Fruit fly (Drosophila melanogaster) whole organism, embryonic: Measurements from ENCODE around the gene COX7AL2.

ENCODE experiments used
- Ada2b ChIP-seq: fragments of 200-800 bp; sonication (Bioruptor generic); IDR thresholded peaks from 2 replicates; pipeline ENCODE4 v1.3.6; 2022; ENCODE audit warnings: missing biosample characterization, missing genetic modification characterization
- B-H2 ChIP-seq: fragments of 200-800 bp; sonication (Bioruptor generic); optimal IDR thresholded peaks from 2 replicates; lab custom pipeline; 2018; ENCODE audit warnings: missing biosample characterization, mild to moderate bottlenecking, missing genetic modification characterization
- CG10321 ChIP-seq: fragments of 200-800 bp; sonication (Bioruptor generic); IDR thresholded peaks from 2 replicates; pipeline ENCODE4 v1.3.6; 2022; ENCODE audit warnings: missing biosample characterization, missing genetic modification characterization
- CG12659 ChIP-seq: fragments of 200-800 bp; sonication (Bioruptor generic); optimal IDR thresholded peaks from 3 replicates; lab custom pipeline; 2017; ENCODE audit warnings: mild to moderate bottlenecking, missing biosample characterization, missing genetic modification reagents, missing genetic modification characterization
- CG13123 ChIP-seq: fragments of 200-800 bp; sonication (Bioruptor generic); optimal IDR thresholded peaks from 2 replicates; lab custom pipeline; 2016; ENCODE audit warnings: missing biosample characterization, missing genetic modification characterization
- CG13775 ChIP-seq: fragments of 200-800 bp; sonication (Bioruptor generic); optimal IDR thresholded peaks from 3 replicates; lab custom pipeline; 2017; ENCODE audit warnings: missing biosample characterization, mild to moderate bottlenecking, missing genetic modification characterization
- CG16863 ChIP-seq: fragments of 200-800 bp; sonication (Bioruptor generic); optimal IDR thresholded peaks from 3 replicates; lab custom pipeline; 2016; ENCODE audit warnings: missing biosample characterization, missing genetic modification characterization
- CG17359 ChIP-seq: fragments of 200-800 bp; sonication (Bioruptor generic); optimal IDR thresholded peaks from 3 replicates; lab custom pipeline; 2018; ENCODE audit warnings: missing biosample characterization, mild to moderate bottlenecking, missing genetic modification characterization, moderate library complexity
- CG1832 ChIP-seq: fragments of 200-800 bp; sonication (Bioruptor generic); optimal IDR thresholded peaks from 2 replicates; lab custom pipeline; 2017; ENCODE audit warnings: missing biosample characterization, mild to moderate bottlenecking, missing genetic modification characterization, inconsistent platforms
- CG18619 ChIP-seq: fragments of 200-800 bp; sonication (Bioruptor generic); optimal IDR thresholded peaks from 3 replicates; lab custom pipeline; 2017; ENCODE audit warnings: missing biosample characterization, mild to moderate bottlenecking, missing genetic modification characterization
- CG2889 ChIP-seq: fragments of 200-800 bp; sonication (Bioruptor generic); IDR thresholded peaks from 3 replicates; pipeline ENCODE4 v1.3.6; 2022; ENCODE audit warnings: missing biosample characterization, missing genetic modification characterization
- CG30431 ChIP-seq: fragments of 200-800 bp; sonication (Bioruptor generic); optimal IDR thresholded peaks from 2 replicates; lab custom pipeline; 2017; ENCODE audit warnings: missing biosample characterization, missing genetic modification characterization
- CG34224 ChIP-seq: fragments of 200-800 bp; sonication (Bioruptor generic); IDR thresholded peaks from 3 replicates; pipeline ENCODE4 v1.3.6; 2022; ENCODE audit warnings: missing biosample characterization, missing genetic modification characterization; ENCODE audit not compliant: partially characterized antibody
- CG4328 ChIP-seq: fragments of 200-800 bp; sonication (Bioruptor generic); optimal IDR thresholded peaks from 3 replicates; lab custom pipeline; 2017; ENCODE audit warnings: missing biosample characterization, missing genetic modification reagents, missing genetic modification characterization
- CG4820 ChIP-seq: fragments of 200-800 bp; sonication (Bioruptor generic); optimal IDR thresholded peaks from 3 replicates; lab custom pipeline; 2016; ENCODE audit warnings: missing biosample characterization, missing genetic modification characterization
- CG5180 ChIP-seq: fragments of 200-800 bp; sonication (Bioruptor generic); optimal IDR thresholded peaks from 3 replicates; lab custom pipeline; 2017; ENCODE audit warnings: missing biosample characterization, missing genetic modification characterization, mild to moderate bottlenecking, moderate library complexity, missing genetic modification reagents
- CG6683 ChIP-seq: fragments of 200-800 bp; sonication (Bioruptor generic); optimal IDR thresholded peaks from 2 replicates; lab custom pipeline; 2017; ENCODE audit warnings: missing biosample characterization, mild to moderate bottlenecking, missing genetic modification characterization, missing genetic modification reagents
- CG6813 ChIP-seq: fragments of 200-800 bp; sonication (Bioruptor generic); optimal IDR thresholded peaks from 2 replicates; lab custom pipeline; 2017; ENCODE audit warnings: missing biosample characterization, missing genetic modification characterization, mild to moderate bottlenecking, moderate library complexity, missing genetic modification reagents
- CG9437 ChIP-seq: fragments of 200-800 bp; sonication (Bioruptor generic); optimal IDR thresholded peaks from 2 replicates; lab custom pipeline; 2018; ENCODE audit warnings: missing biosample characterization, mild to moderate bottlenecking, missing genetic modification characterization
- CTCF ChIP-seq: fragments of 200-800 bp; sonication (Bioruptor generic); optimal IDR thresholded peaks from 2 replicates; lab custom pipeline; 2017; ENCODE audit warnings: missing biosample characterization, mild to moderate bottlenecking, missing genetic modification characterization, moderate library complexity
- Chrac-16 ChIP-seq: fragments of 200-800 bp; sonication (Bioruptor generic); optimal IDR thresholded peaks from 3 replicates; lab custom pipeline; 2016; ENCODE audit warnings: missing biosample characterization, missing genetic modification characterization
- Dad ChIP-seq: fragments of 200-800 bp; sonication (Bioruptor generic); optimal IDR thresholded peaks from 3 replicates; lab custom pipeline; 2016; ENCODE audit warnings: missing biosample characterization, missing genetic modification characterization
- Dfd ChIP-seq, 2 experiments: fragments of >200 bp; optimal IDR thresholded peaks; 2 replicates each; lab custom pipeline; 2017; ENCODE audit warnings: missing biosample characterization in 2 of 2, missing genetic modification characterization in 2 of 2
- Dip2 ChIP-seq: fragments of 200-800 bp; sonication (Bioruptor generic); IDR thresholded peaks from 2 replicates; pipeline ENCODE4 v1.3.6; 2022; ENCODE audit warnings: missing biosample characterization, missing genetic modification characterization
- Drgx ChIP-seq: fragments of 200-800 bp; sonication (Bioruptor generic); IDR thresholded peaks from 2 replicates; pipeline ENCODE4 v1.3.6; 2022; ENCODE audit warnings: missing biosample characterization, missing genetic modification characterization
- E2f2 ChIP-seq: fragments of 200-800 bp; sonication (Bioruptor generic); IDR thresholded peaks from 2 replicates; pipeline ENCODE4 v1.3.6; 2022; ENCODE audit warnings: missing biosample characterization, missing genetic modification characterization
- HLHmδ ChIP-seq: fragments of 200-800 bp; sonication (Bioruptor generic); optimal IDR thresholded peaks from 2 replicates; lab custom pipeline; 2018; ENCODE audit warnings: missing biosample characterization, mild to moderate bottlenecking, missing genetic modification characterization, moderate library complexity
- Jarid2 ChIP-seq: fragments of 200-800 bp; sonication (Bioruptor generic); optimal IDR thresholded peaks from 3 replicates; lab custom pipeline; 2017; ENCODE audit warnings: mild to moderate bottlenecking, missing biosample characterization, missing genetic modification reagents, missing genetic modification characterization
- Meics ChIP-seq: fragments of 200-800 bp; sonication (Bioruptor generic); optimal IDR thresholded peaks from 2 replicates; lab custom pipeline; 2017; ENCODE audit warnings: missing biosample characterization, mild to moderate bottlenecking, missing genetic modification characterization
- NK7.1 ChIP-seq: fragments of 200-800 bp; sonication (Bioruptor generic); optimal IDR thresholded peaks from 3 replicates; lab custom pipeline; 2016; ENCODE audit warnings: missing biosample characterization, missing genetic modification characterization
- Taf1 ChIP-seq: fragments of 200-800 bp; sonication (Bioruptor generic); IDR thresholded peaks from 2 replicates; pipeline ENCODE4 v1.3.6; 2022; ENCODE audit warnings: missing biosample characterization, missing genetic modification characterization
- ase ChIP-seq: fragments of 200-800 bp; sonication (Bioruptor generic); IDR thresholded peaks from 3 replicates; pipeline ENCODE4 v1.3.6; 2022; ENCODE audit warnings: missing biosample characterization, missing genetic modification characterization
- az2 ChIP-seq: fragments of 200-800 bp; sonication (Bioruptor generic); optimal IDR thresholded peaks from 3 replicates; lab custom pipeline; 2016; ENCODE audit warnings: missing biosample characterization, missing genetic modification characterization
- crc ChIP-seq: fragments of 200-800 bp; sonication (Bioruptor generic); optimal IDR thresholded peaks from 2 replicates; lab custom pipeline; 2016; ENCODE audit warnings: missing biosample characterization, missing genetic modification characterization
- dan ChIP-seq: fragments of 200-800 bp; sonication (Bioruptor generic); IDR thresholded peaks from 2 replicates; pipeline ENCODE4 v1.3.6; 2022; ENCODE audit warnings: missing biosample characterization, missing genetic modification characterization
- dm ChIP-seq: fragments of 200-800 bp; sonication (Bioruptor generic); optimal IDR thresholded peaks from 3 replicates; lab custom pipeline; 2016; ENCODE audit warnings: missing biosample characterization, missing genetic modification characterization
- emc ChIP-seq: fragments of 200-800 bp; sonication (Bioruptor generic); optimal IDR thresholded peaks from 2 replicates; lab custom pipeline; 2016; ENCODE audit warnings: missing biosample characterization, missing genetic modification characterization
- eyg ChIP-seq: fragments of 200-800 bp; sonication (Bioruptor generic); optimal IDR thresholded peaks from 3 replicates; lab custom pipeline; 2016; ENCODE audit warnings: missing biosample characterization, missing genetic modification characterization
- fd96Cb ChIP-seq: fragments of 200-800 bp; sonication (Bioruptor generic); optimal IDR thresholded peaks from 2 replicates; lab custom pipeline; 2018; ENCODE audit warnings: missing biosample characterization, mild to moderate bottlenecking, missing genetic modification characterization, moderate library complexity
- gce ChIP-seq: fragments of 200-800 bp; sonication (Bioruptor generic); IDR thresholded peaks from 3 replicates; pipeline ENCODE4 v1.3.6; 2022; ENCODE audit warnings: missing biosample characterization, missing genetic modification characterization
- grn ChIP-seq: fragments of 200-800 bp; sonication (Bioruptor generic); optimal IDR thresholded peaks from 3 replicates; lab custom pipeline; 2017; ENCODE audit warnings: missing biosample characterization, missing genetic modification characterization
- ham ChIP-seq: fragments of 200-800 bp; sonication (Bioruptor generic); IDR thresholded peaks from 2 replicates; pipeline ENCODE4 v1.3.6; 2022; ENCODE audit warnings: missing biosample characterization, missing genetic modification characterization
- hth ChIP-seq: fragments of >200 bp; optimal IDR thresholded peaks from 2 replicates; lab custom pipeline; 2017; ENCODE audit warnings: inconsistent platforms
- jigr1 ChIP-seq: fragments of 200-800 bp; sonication (Bioruptor generic); IDR thresholded peaks from 3 replicates; pipeline ENCODE4 v1.3.6; 2022; ENCODE audit warnings: missing biosample characterization, missing genetic modification characterization
- lov ChIP-seq, 2 experiments: fragments of 200-800 bp in 1 of 2; fragments of >200 bp in 1 of 2; sonication (Bioruptor generic) in 1 of 2; IDR thresholded peaks in 1 of 2; optimal IDR thresholded peaks in 1 of 2; 2 replicates in 1 of 2; 3 replicates in 1 of 2; pipeline versions ENCODE4 v1.3.6 to Lab custom; 2017 to 2022; ENCODE audit warnings: missing biosample characterization in 1 of 2, missing genetic modification characterization in 1 of 2
- mam ChIP-seq: fragments of 200-800 bp; sonication (Bioruptor generic); optimal IDR thresholded peaks from 3 replicates; lab custom pipeline; 2016; ENCODE audit warnings: missing biosample characterization, missing genetic modification characterization
- mld ChIP-seq: fragments of 200-800 bp; sonication (Bioruptor generic); IDR thresholded peaks from 3 replicates; pipeline ENCODE4 v1.3.6; 2022; ENCODE audit warnings: missing biosample characterization, missing genetic modification characterization; ENCODE audit not compliant: partially characterized antibody
- org-1 ChIP-seq: fragments of 200-800 bp; sonication (Bioruptor generic); optimal IDR thresholded peaks from 2 replicates; lab custom pipeline; 2017; ENCODE audit warnings: missing biosample characterization, missing genetic modification characterization
- phol ChIP-seq: fragments of 200-800 bp; sonication (Bioruptor generic); optimal IDR thresholded peaks from 3 replicates; lab custom pipeline; 2018; ENCODE audit warnings: missing biosample characterization, mild to moderate bottlenecking, missing genetic modification characterization, moderate library complexity
- run ChIP-seq: fragments of 200-800 bp; sonication (Bioruptor generic); optimal IDR thresholded peaks from 3 replicates; lab custom pipeline; 2018; ENCODE audit warnings: missing biosample characterization, mild to moderate bottlenecking, missing genetic modification characterization
- shn ChIP-seq: fragments of 200-800 bp; sonication (Bioruptor generic); optimal IDR thresholded peaks from 3 replicates; lab custom pipeline; 2016; ENCODE audit warnings: missing biosample characterization, missing genetic modification characterization
- unpg ChIP-seq: fragments of 200-800 bp; sonication (Bioruptor generic); optimal IDR thresholded peaks from 3 replicates; lab custom pipeline; 2018; ENCODE audit warnings: missing biosample characterization, mild to moderate bottlenecking, missing genetic modification characterization, moderate library complexity
- zfh1 ChIP-seq: fragments of 200-800 bp; sonication (Bioruptor generic); IDR thresholded peaks from 3 replicates; pipeline ENCODE4 v1.3.6; 2022; ENCODE audit warnings: missing biosample characterization, missing genetic modification characterization

Gene COX7AL2

DNA sequence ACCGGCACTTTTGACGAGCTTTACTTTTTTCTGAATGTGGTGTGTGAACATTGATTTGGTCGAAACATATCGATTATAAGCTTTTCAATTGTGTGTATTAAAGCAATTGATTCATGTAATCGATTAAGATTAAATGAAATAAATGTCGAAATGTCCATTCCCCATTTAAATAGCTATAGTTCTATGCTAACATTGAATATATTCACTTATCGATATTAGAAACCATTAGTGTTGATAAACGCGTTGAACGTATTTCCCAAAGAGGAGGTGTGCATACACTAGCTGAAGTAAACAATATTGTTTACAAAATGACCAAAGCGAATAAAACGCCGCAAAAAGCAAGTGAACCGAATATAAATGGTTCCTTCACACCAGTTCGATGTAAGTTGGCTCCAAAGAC is 16.3 kb upstream of the COX7AL2 start, which contains the start of the genes Uch and CG34174 (continued):
- TF ChIP-seq shn (GFP tag; lab: Kevin White, UChicago), result no peak
- TF ChIP-seq NK7.1 (GFP tag; lab: Kevin White, UChicago), result no peak
- TF ChIP-seq CG1832 (GFP tag; lab: Kevin White, UChicago), result no peak
- TF ChIP-seq CG13123 (GFP tag; lab: Kevin White, UChicago), result no peak
- TF ChIP-seq crc, result no peak
- no peak for TF ChIP-seq dan (GFP tag; lab: Robert Waterston, UW)
- no peak for TF ChIP-seq CG10321 (GFP tag; lab: Robert Waterston, UW)
- no peak for TF ChIP-seq CG4820 (GFP tag; lab: Kevin White, UChicago)
- no peak for TF ChIP-seq CG5180 (GFP tag; lab: Kevin White, UChicago)
- TF ChIP-seq hth (lab: Kevin White, UChicago), result no peak
- no peak for TF ChIP-seq CG4328
- TF ChIP-seq Dad (GFP tag; lab: Kevin White, UChicago), result no peak
- TF ChIP-seq phol (tag; lab: Kevin White, UChicago), result peak; percentile 58
- no peak for TF ChIP-seq CG17359
- TF ChIP-seq ham, result no peak
- no peak for TF ChIP-seq HLHmδ (GFP tag; lab: Kevin White, UChicago)
- TF ChIP-seq CG6813, result no peak
- TF ChIP-seq lov (optimal IDR thresholded peaks at IDR 0.05; lab: Kevin White, UChicago), result no peak
- no peak for TF ChIP-seq lov (GFP tag; IDR thresholded peaks at IDR 0.05; lab: Robert Waterston, UW)
- TF ChIP-seq mld (GFP tag; lab: Robert Waterston, UW), result no peak
- TF ChIP-seq org-1 (GFP tag; lab: Kevin White, UChicago), result no peak
- no peak for TF ChIP-seq unpg (GFP tag; lab: Kevin White, UChicago)
- TF ChIP-seq B-H2 (GFP tag; lab: Kevin White, UChicago), result peak; percentile 38
- no peak for TF ChIP-seq zfh1 (GFP tag; lab: Robert Waterston, UW)
- peak; percentile 5 for TF ChIP-seq Chrac-16 (GFP tag; lab: Kevin White, UChicago)
- peak; percentile 11 for TF ChIP-seq CG9437 (GFP tag; lab: Kevin White, UChicago)
- no peak for TF ChIP-seq Jarid2 (GFP tag; lab: Kevin White, UChicago)
- no peak for TF ChIP-seq CG30431 (GFP tag; lab: Kevin White, UChicago)
- TF ChIP-seq Dfd (GFP tag; optimal IDR thresholded peaks at IDR 0.05; lab: Kevin White, UChicago), result no peak
- no peak for TF ChIP-seq dm (GFP tag; lab: Kevin White, UChicago)
- TF ChIP-seq CG16863 (GFP tag; lab: Kevin White, UChicago), result no peak
- no peak for TF ChIP-seq Ada2b
- TF ChIP-seq gce (GFP tag; lab: Robert Waterston, UW), result no peak
- TF ChIP-seq Taf1 (GFP tag; lab: Robert Waterston, UW), result no peak
- no peak for TF ChIP-seq eyg (GFP tag; lab: Kevin White, UChicago)
- no peak for TF ChIP-seq CG2889
- TF ChIP-seq run (tag; lab: Kevin White, UChicago), result no peak
- no peak for TF ChIP-seq fd96Cb (tag; lab: Kevin White, UChicago)
- TF ChIP-seq CG12659 (GFP tag; lab: Kevin White, UChicago), result peak; percentile 68
- TF ChIP-seq CG34224 (GFP tag; lab: Robert Waterston, UW), result peak; percentile 68; the same call in 2 of the 3 replicates
- no peak for TF ChIP-seq emc (GFP tag; lab: Kevin White, UChicago)
- TF ChIP-seq mam (GFP tag; lab: Kevin White, UChicago), result peak; percentile 0
- peak; percentile 18; the same call in 1 of the 2 replicates for TF ChIP-seq E2f2 (GFP tag; lab: Robert Waterston, UW)
- TF ChIP-seq CTCF (GFP tag; lab: Kevin White, UChicago), result no peak
- no peak for TF ChIP-seq jigr1 (GFP tag; lab: Robert Waterston, UW)
- TF ChIP-seq az2 (GFP tag; lab: Kevin White, UChicago), result no peak
- no peak for TF ChIP-seq Meics (GFP tag; lab: Kevin White, UChicago)
- TF ChIP-seq Dip2 (GFP tag; lab: Robert Waterston, UW), result no peak
- TF ChIP-seq CG13775, result no peak
- TF ChIP-seq CG18619 (GFP tag; lab: Kevin White, UChicago), result no peak
- no peak for TF ChIP-seq Drgx
- no peak for TF ChIP-seq CG6683 (GFP tag; lab: Kevin White, UChicago)
- no peak for TF ChIP-seq grn
- no peak for TF ChIP-seq ase
